Fruit fly (Drosophila melanogaster): ENCODE results near the gene Mrm2.

dm6 chr3R:19812472-19812871 is 48.9 kb upstream of the Mrm2 start:
- TF ChIP-seq CG6854 (GFP tag; optimal IDR thresholded peaks at IDR 0.05) = no peak
- no peak for TF ChIP-seq CG6808 (GFP tag; optimal IDR thresholded peaks at IDR 0.05)
- no peak for TF ChIP-seq fkh (GFP tag; optimal IDR thresholded peaks at IDR 0.05)
- no peak for TF ChIP-seq CG16779 (tag; optimal IDR thresholded peaks at IDR 0.05)

Measured in whole organism, prepupa.